Fruit fly (Drosophila melanogaster) whole organism, embryonic: Measurements from ENCODE around the gene CG15201.

Experiments
- Ada2b ChIP-seq: fragments of 200-800 bp; sonication (Bioruptor generic); IDR thresholded peaks from 2 replicates; pipeline ENCODE4 v1.3.6; 2022; ENCODE audit warnings: missing biosample characterization, missing genetic modification characterization
- Atf3 ChIP-seq: fragments of 200-800 bp; sonication (Bioruptor generic); optimal IDR thresholded peaks from 3 replicates; lab custom pipeline; 2016; ENCODE audit warnings: missing biosample characterization, missing genetic modification characterization
- Awh ChIP-seq: fragments of 200-800 bp; sonication (Bioruptor generic); IDR thresholded peaks from 2 replicates; pipeline ENCODE4, ENCODE4 v1.3.6; 2022; ENCODE audit warnings: missing biosample characterization, missing genetic modification characterization
- BEAF-32 ChIP-seq: fragments of 200-800 bp; sonication (Bioruptor generic); optimal IDR thresholded peaks from 3 replicates; lab custom pipeline; 2017; ENCODE audit warnings: missing biosample characterization, missing genetic modification characterization, mild to moderate bottlenecking, moderate library complexity, missing genetic modification reagents
- CG10209 ChIP-seq: fragments of 200-800 bp; sonication (Bioruptor generic); optimal IDR thresholded peaks from 3 replicates; lab custom pipeline; 2017; ENCODE audit warnings: missing biosample characterization, mild to moderate bottlenecking, missing genetic modification characterization, missing genetic modification reagents
- CG10267 ChIP-seq: fragments of 200-800 bp; sonication (Bioruptor generic); optimal IDR thresholded peaks from 2 replicates; lab custom pipeline; 2018; ENCODE audit warnings: missing biosample characterization, mild to moderate bottlenecking, missing genetic modification characterization, moderate library complexity
- CG11093 ChIP-seq: fragments of 200-800 bp; sonication (Bioruptor generic); IDR thresholded peaks from 3 replicates; pipeline ENCODE4 v1.3.6; 2022; ENCODE audit warnings: missing biosample characterization, missing genetic modification characterization
- CG11560 ChIP-seq: fragments of 200-800 bp; sonication (Bioruptor generic); IDR thresholded peaks from 3 replicates; pipeline ENCODE4 v1.3.6; 2022; ENCODE audit warnings: missing biosample characterization, missing genetic modification characterization
- CG12155 ChIP-seq: fragments of 200-800 bp; sonication (Bioruptor generic); optimal IDR thresholded peaks from 3 replicates; lab custom pipeline; 2016; ENCODE audit warnings: missing biosample characterization, missing genetic modification characterization
- CG16813 ChIP-seq: fragments of 200-800 bp; sonication (Bioruptor generic); IDR thresholded peaks from 3 replicates; pipeline ENCODE4 v1.3.6; 2022; ENCODE audit warnings: missing biosample characterization, missing genetic modification characterization; ENCODE audit not compliant: partially characterized antibody
- CG17359 ChIP-seq: fragments of 200-800 bp; sonication (Bioruptor generic); optimal IDR thresholded peaks from 3 replicates; lab custom pipeline; 2018; ENCODE audit warnings: missing biosample characterization, mild to moderate bottlenecking, missing genetic modification characterization, moderate library complexity
- CG33557 ChIP-seq: fragments of 200-800 bp; sonication (Bioruptor generic); optimal IDR thresholded peaks from 2 replicates; lab custom pipeline; 2019; ENCODE audit warnings: missing biosample characterization, mild to moderate bottlenecking, missing genetic modification characterization, moderate library complexity
- CG3838 ChIP-seq: fragments of 200-800 bp; sonication (Bioruptor generic); optimal IDR thresholded peaks from 3 replicates; lab custom pipeline; 2016; ENCODE audit warnings: missing biosample characterization, missing genetic modification characterization
- CG43689 ChIP-seq: fragments of 200-800 bp; sonication (Bioruptor generic); IDR thresholded peaks from 2 replicates; pipeline ENCODE4 v1.3.6; 2022; ENCODE audit warnings: missing biosample characterization, missing genetic modification characterization
- CG4617 ChIP-seq: fragments of 200-800 bp; sonication (Bioruptor generic); optimal IDR thresholded peaks from 3 replicates; lab custom pipeline; 2016; ENCODE audit warnings: missing biosample characterization, missing genetic modification characterization, borderline replicate concordance
- CG6654 ChIP-seq: fragments of 200-800 bp; sonication (Bioruptor generic); optimal IDR thresholded peaks from 2 replicates; lab custom pipeline; 2017; ENCODE audit warnings: missing biosample characterization, mild to moderate bottlenecking, missing genetic modification characterization
- CG8281 ChIP-seq: fragments of 200-800 bp; sonication (Bioruptor generic); optimal IDR thresholded peaks from 2 replicates; lab custom pipeline; 2018; ENCODE audit warnings: missing biosample characterization, mild to moderate bottlenecking, missing genetic modification characterization, moderate library complexity
- CTCF ChIP-seq: fragments of 200-800 bp; sonication (Bioruptor generic); optimal IDR thresholded peaks from 2 replicates; lab custom pipeline; 2017; ENCODE audit warnings: missing biosample characterization, mild to moderate bottlenecking, missing genetic modification characterization, moderate library complexity
- CrebB ChIP-seq: fragments of 200-800 bp; sonication (Bioruptor generic); optimal IDR thresholded peaks from 3 replicates; lab custom pipeline; 2018; ENCODE audit warnings: missing biosample characterization, mild to moderate bottlenecking, missing genetic modification characterization
- Eip74EF ChIP-seq, 2 experiments: fragments of 200-800 bp in 1 of 2; fragments of >200 bp in 1 of 2; sonication (Bioruptor generic) in 1 of 2; optimal IDR thresholded peaks; 2 replicates each; lab custom pipeline; 2017 to 2019; ENCODE audit warnings: missing biosample characterization in 2 of 2, missing genetic modification characterization in 2 of 2, mild to moderate bottlenecking in 1 of 2, moderate library complexity in 1 of 2
- Hand ChIP-seq: fragments of 200-800 bp; sonication (Bioruptor generic); optimal IDR thresholded peaks from 2 replicates; lab custom pipeline; 2017; ENCODE audit warnings: mild to moderate bottlenecking, missing biosample characterization, missing genetic modification reagents, missing genetic modification characterization
- Hmr ChIP-seq: fragments of 200-800 bp; sonication (Bioruptor generic); optimal IDR thresholded peaks from 3 replicates; lab custom pipeline; 2017; ENCODE audit warnings: mild to moderate bottlenecking, missing biosample characterization, missing genetic modification reagents, missing genetic modification characterization
- Sox100B ChIP-seq: fragments of 200-800 bp; sonication (Bioruptor generic); optimal IDR thresholded peaks from 3 replicates; lab custom pipeline; 2018; ENCODE audit warnings: missing biosample characterization, mild to moderate bottlenecking, missing genetic modification characterization
- Sry-β ChIP-seq: fragments of 200-800 bp; sonication (Bioruptor generic); optimal IDR thresholded peaks from 2 replicates; lab custom pipeline; 2018; ENCODE audit warnings: missing biosample characterization, mild to moderate bottlenecking, missing genetic modification characterization, moderate library complexity
- Stat92E ChIP-seq, 3 experiments: fragments of >200 bp in 2 of 3; fragments of 200-800 bp in 1 of 3; sonication (Bioruptor generic) in 1 of 3; optimal IDR thresholded peaks; 2 replicates each; lab custom pipeline; 2017 to 2019; ENCODE audit warnings: missing biosample characterization in 3 of 3, missing genetic modification characterization in 3 of 3, mild to moderate bottlenecking in 1 of 3, moderate library complexity in 1 of 3
- az2 ChIP-seq: fragments of 200-800 bp; sonication (Bioruptor generic); optimal IDR thresholded peaks from 3 replicates; lab custom pipeline; 2016; ENCODE audit warnings: missing biosample characterization, missing genetic modification characterization
- bbx ChIP-seq: fragments of 200-800 bp; sonication (Bioruptor generic); IDR thresholded peaks from 2 replicates; pipeline ENCODE4 v1.3.6; 2022; ENCODE audit warnings: missing biosample characterization, missing genetic modification characterization; ENCODE audit not compliant: partially characterized antibody
- bigmax ChIP-seq: fragments of 200-800 bp; sonication (Bioruptor generic); optimal IDR thresholded peaks from 2 replicates; lab custom pipeline; 2018; ENCODE audit warnings: missing biosample characterization, mild to moderate bottlenecking, missing genetic modification characterization
- cato ChIP-seq: fragments of 200-800 bp; sonication (Bioruptor generic); optimal IDR thresholded peaks from 2 replicates; lab custom pipeline; 2016; ENCODE audit warnings: missing biosample characterization, missing genetic modification characterization, borderline replicate concordance
- cg ChIP-seq: fragments of 200-800 bp; sonication (Bioruptor generic); optimal IDR thresholded peaks from 3 replicates; lab custom pipeline; 2019; ENCODE audit warnings: missing biosample characterization, mild to moderate bottlenecking, missing genetic modification characterization, moderate library complexity
- corto ChIP-seq: fragments of 200-800 bp; sonication (Bioruptor generic); optimal IDR thresholded peaks from 2 replicates; lab custom pipeline; 2016; ENCODE audit warnings: missing biosample characterization, mild to moderate bottlenecking, missing genetic modification characterization, moderate library complexity
- da ChIP-seq: fragments of 200-800 bp; sonication (Bioruptor generic); optimal IDR thresholded peaks from 2 replicates; lab custom pipeline; 2016; ENCODE audit warnings: missing biosample characterization, missing genetic modification characterization
- gcm ChIP-seq: fragments of 200-800 bp; sonication (Bioruptor generic); optimal IDR thresholded peaks from 2 replicates; lab custom pipeline; 2019; ENCODE audit warnings: missing biosample characterization, mild to moderate bottlenecking, missing genetic modification characterization, moderate library complexity
- grn ChIP-seq: fragments of 200-800 bp; sonication (Bioruptor generic); optimal IDR thresholded peaks from 3 replicates; lab custom pipeline; 2017; ENCODE audit warnings: missing biosample characterization, missing genetic modification characterization
- nerfin-1 ChIP-seq: fragments of 200-800 bp; sonication (Bioruptor generic); optimal IDR thresholded peaks from 3 replicates; lab custom pipeline; 2019; ENCODE audit warnings: missing biosample characterization, mild to moderate bottlenecking, missing genetic modification characterization, moderate library complexity
- p53 ChIP-seq: fragments of 200-800 bp; sonication (Bioruptor generic); optimal IDR thresholded peaks from 2 replicates; lab custom pipeline; 2016; ENCODE audit warnings: missing biosample characterization, missing genetic modification characterization
- pan ChIP-seq, 4 experiments: fragments of >200 bp in 3 of 4; fragments of 200-800 bp in 1 of 4; sonication (Bioruptor generic) in 1 of 4; optimal IDR thresholded peaks in 3 of 4; IDR thresholded peaks in 1 of 4; 2 replicates each; pipeline versions ENCODE4 v1.3.6 to Lab custom; 2017 to 2022; ENCODE audit warnings: missing biosample characterization in 2 of 4, missing genetic modification characterization in 2 of 4, mixed read lengths in 1 of 4
- phol ChIP-seq: fragments of 200-800 bp; sonication (Bioruptor generic); optimal IDR thresholded peaks from 3 replicates; lab custom pipeline; 2018; ENCODE audit warnings: missing biosample characterization, mild to moderate bottlenecking, missing genetic modification characterization, moderate library complexity
- prd ChIP-seq, 3 experiments: fragments of >200 bp in 2 of 3; fragments of 200-800 bp in 1 of 3; sonication (Bioruptor generic) in 1 of 3; optimal IDR thresholded peaks in 2 of 3; IDR thresholded peaks in 1 of 3; 2 replicates in 2 of 3; 3 replicates in 1 of 3; pipeline versions ENCODE4 v1.3.6 to Lab custom; 2017 to 2022; ENCODE audit warnings: missing biosample characterization in 1 of 3, missing genetic modification characterization in 1 of 3
- pros ChIP-seq: fragments of 200-800 bp; sonication (Bioruptor generic); optimal IDR thresholded peaks from 3 replicates; lab custom pipeline; 2019; ENCODE audit warnings: missing biosample characterization, mild to moderate bottlenecking, missing genetic modification characterization, moderate library complexity
- salm ChIP-seq: fragments of 200-800 bp; sonication (Bioruptor generic); optimal IDR thresholded peaks from 2 replicates; lab custom pipeline; 2018; ENCODE audit warnings: missing biosample characterization, mild to moderate bottlenecking, missing genetic modification characterization
- sc ChIP-seq, 3 experiments: fragments of >200 bp in 2 of 3; fragments of 200-800 bp in 1 of 3; sonication (Bioruptor generic) in 1 of 3; optimal IDR thresholded peaks; 2 replicates in 2 of 3; 3 replicates in 1 of 3; lab custom pipeline; 2017; ENCODE audit warnings: mild to moderate bottlenecking in 1 of 3, missing biosample characterization in 1 of 3, missing genetic modification characterization in 1 of 3, missing genetic modification reagents in 1 of 3
- sima ChIP-seq: fragments of 200-800 bp; sonication (Bioruptor generic); optimal IDR thresholded peaks from 2 replicates; lab custom pipeline; 2016; ENCODE audit warnings: missing biosample characterization, missing genetic modification characterization
- sisA ChIP-seq: fragments of 200-800 bp; sonication (Bioruptor generic); IDR thresholded peaks from 2 replicates; pipeline ENCODE4 v1.3.6; 2022; ENCODE audit warnings: missing biosample characterization, missing genetic modification characterization
- slbo ChIP-seq: fragments of 200-800 bp; sonication (Bioruptor generic); IDR thresholded peaks from 2 replicates; pipeline ENCODE4 v1.3.6; 2022; ENCODE audit warnings: missing biosample characterization, missing genetic modification characterization
- tgo ChIP-seq: fragments of 200-800 bp; sonication (Bioruptor generic); IDR thresholded peaks from 3 replicates; pipeline ENCODE4 v1.3.6; 2022; ENCODE audit warnings: missing biosample characterization, missing genetic modification characterization
- tup ChIP-seq: fragments of 200-800 bp; sonication (Bioruptor generic); optimal IDR thresholded peaks from 2 replicates; lab custom pipeline; 2016; ENCODE audit warnings: missing biosample characterization, mild to moderate bottlenecking, missing genetic modification characterization, moderate library complexity

CG15201 gene

dm6 chrX:11108148-11108844, 35.6 kb upstream of the CG15201 start, which contains the start of gene Hsp60A (continued):
- TF ChIP-seq cg (GFP tag; lab: Kevin White, UChicago): peak; percentile 63
- TF ChIP-seq CG8281 (tag; lab: Kevin White, UChicago): no peak
- TF ChIP-seq gcm (GFP tag; lab: Kevin White, UChicago): no peak
- TF ChIP-seq sisA (GFP tag; lab: Robert Waterston, UW): peak; percentile 41
- no peak for TF ChIP-seq sima (GFP tag; lab: Kevin White, UChicago)
- TF ChIP-seq CG6654 (GFP tag; lab: Kevin White, UChicago): no peak
- peak; percentile 58; the same call in 1 of the 2 replicates for TF ChIP-seq slbo
- TF ChIP-seq Hand (GFP tag; lab: Kevin White, UChicago): no peak
- peak; percentile 38 for TF ChIP-seq tup (GFP tag; lab: Kevin White, UChicago)
- TF ChIP-seq CrebB: no peak
- TF ChIP-seq sc (optimal IDR thresholded peaks at IDR 0.05; lab: Kevin White, UChicago): no peak
- no peak for TF ChIP-seq sc (GFP tag; optimal IDR thresholded peaks at IDR 0.05; lab: Kevin White, UChicago)
- peak; percentile 28 for TF ChIP-seq CG12155 (GFP tag; lab: Kevin White, UChicago)
- peak; percentile 86 for TF ChIP-seq BEAF-32 (GFP tag; lab: Kevin White, UChicago)
- peak; percentile 35 for TF ChIP-seq CG33557 (GFP tag; lab: Kevin White, UChicago)
- TF ChIP-seq tgo (GFP tag; lab: Robert Waterston, UW): peak; percentile 42; the same call in 1 of the 3 replicates
- TF ChIP-seq pan (optimal IDR thresholded peaks at IDR 0.05; lab: Kevin White, UChicago): no peak
- TF ChIP-seq pan (GFP tag; optimal IDR thresholded peaks at IDR 0.05 in 1 of 2, IDR thresholded peaks at IDR 0.05 in 1 of 2): peak in 1 of 2 experiments; percentile 39
- TF ChIP-seq pros (GFP tag; lab: Kevin White, UChicago): no peak
- no peak for TF ChIP-seq Awh (GFP tag; lab: Robert Waterston, UW)
- no peak for TF ChIP-seq Sox100B (GFP tag; lab: Kevin White, UChicago)
- TF ChIP-seq Sry-β (GFP tag; lab: Kevin White, UChicago): no peak
- TF ChIP-seq bbx (GFP tag; lab: Robert Waterston, UW): peak; percentile 72
- TF ChIP-seq Eip74EF (GFP tag; optimal IDR thresholded peaks at IDR 0.05; lab: Kevin White, UChicago): no peak
- TF ChIP-seq CG16813: peak; percentile 80
- TF ChIP-seq phol: peak; percentile 66
- TF ChIP-seq bigmax (GFP tag; lab: Kevin White, UChicago): peak; percentile 95
- TF ChIP-seq Stat92E (GFP tag; optimal IDR thresholded peaks at IDR 0.05; lab: Kevin White, UChicago): no peak
- no peak for TF ChIP-seq Ada2b (GFP tag; lab: Robert Waterston, UW)
- TF ChIP-seq nerfin-1: peak; percentile 26
- peak; percentile 98 for TF ChIP-seq CG11560 (tag; lab: Robert Waterston, UW)
- peak; percentile 52 for TF ChIP-seq Hmr
- TF ChIP-seq CG11093 (GFP tag; lab: Robert Waterston, UW): no peak
- TF ChIP-seq Atf3 (GFP tag; lab: Kevin White, UChicago): no peak
- TF ChIP-seq da: no peak
- no peak for TF ChIP-seq grn (GFP tag; lab: Kevin White, UChicago)
- TF ChIP-seq az2 (GFP tag; lab: Kevin White, UChicago): peak; percentile 54
- peak; percentile 39 for TF ChIP-seq CG10209
- no peak for TF ChIP-seq CTCF (GFP tag; lab: Kevin White, UChicago)
- no peak for TF ChIP-seq prd (optimal IDR thresholded peaks at IDR 0.05; lab: Kevin White, UChicago)
- peak; percentile 54; the same call in 2 of the 3 replicates for TF ChIP-seq prd (GFP tag; IDR thresholded peaks at IDR 0.05; lab: Robert Waterston, UW)
- TF ChIP-seq CG43689 (GFP tag; lab: Robert Waterston, UW): no peak
- no peak for TF ChIP-seq cato (GFP tag; lab: Kevin White, UChicago)
- TF ChIP-seq CG10267 (tag; lab: Kevin White, UChicago): peak; percentile 58
- TF ChIP-seq corto: peak; percentile 36
- TF ChIP-seq salm: no peak
- no peak for TF ChIP-seq p53 (GFP tag; lab: Kevin White, UChicago)
- TF ChIP-seq CG4617 (GFP tag; lab: Kevin White, UChicago): no peak
- no peak for TF ChIP-seq CG3838 (GFP tag; lab: Kevin White, UChicago)
- peak; percentile 56 for TF ChIP-seq CG17359
